Fruit fly (Drosophila melanogaster): Measurements from ENCODE around the gene kmr.

The kmr gene

DNA sequence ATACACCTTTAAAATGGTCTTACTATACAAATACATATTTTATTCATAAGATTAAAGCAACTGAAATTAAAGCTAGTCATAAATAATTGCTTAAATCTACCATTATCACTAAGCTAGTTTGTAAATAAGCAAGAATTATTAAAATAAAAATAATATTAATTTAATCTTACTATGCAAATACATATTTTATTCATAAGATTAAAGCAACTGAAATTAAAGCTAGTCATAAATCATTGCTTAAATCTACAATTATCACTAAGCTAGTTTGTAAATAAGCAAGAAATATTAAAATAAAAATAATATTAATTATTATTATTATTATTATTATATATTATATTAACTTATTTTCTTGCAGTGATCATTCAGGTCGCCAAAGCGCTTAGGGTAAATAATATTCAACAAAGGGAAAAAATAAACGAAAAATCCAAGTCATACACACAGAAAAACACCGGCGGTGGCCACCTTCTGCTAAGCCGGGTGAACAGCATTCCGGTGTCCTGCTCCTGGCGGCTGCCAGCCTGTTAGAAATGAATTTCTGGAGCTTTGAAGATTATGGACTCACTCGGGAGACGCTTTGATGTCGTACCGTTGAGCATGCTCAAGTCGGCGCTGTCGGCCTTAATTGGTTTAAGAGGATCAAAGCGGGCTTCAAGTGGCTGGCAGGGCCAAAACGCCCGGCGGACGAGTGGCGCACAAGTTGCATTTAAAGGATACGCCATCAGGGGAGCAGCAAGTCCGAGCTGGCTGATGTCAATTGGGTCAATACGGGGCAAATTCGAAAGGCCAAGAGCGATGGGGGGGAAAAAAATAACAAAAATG lies 89.1 kb downstream of the kmr start (continued):
- no peak for TF ChIP-seq Atf3 (GFP tag; optimal IDR thresholded peaks at IDR 0.05)
- TF ChIP-seq pzg (GFP tag; optimal IDR thresholded peaks at IDR 0.05): no peak
- 0 out of 3 replicates have a peak, but pooled peaks have one; percentile 9 for TF ChIP-seq H15 (GFP tag; IDR thresholded peaks at IDR 0.05)
- TF ChIP-seq CG2120 (GFP tag; optimal IDR thresholded peaks at IDR 0.05): peak; percentile 31
- no peak for TF ChIP-seq CG4820 (GFP tag; optimal IDR thresholded peaks at IDR 0.05)
- no peak for TF ChIP-seq pnt (GFP tag; optimal IDR thresholded peaks at IDR 0.05)
- TF ChIP-seq CG16779 (GFP tag; IDR thresholded peaks at IDR 0.05): no peak
- no peak for TF ChIP-seq CG14050 (GFP tag; IDR thresholded peaks at IDR 0.05)
- TF ChIP-seq sc (optimal IDR thresholded peaks at IDR 0.05): no peak
- peak; percentile 4 for TF ChIP-seq sc (GFP tag; optimal IDR thresholded peaks at IDR 0.05)
- TF ChIP-seq CG14965 (GFP tag; optimal IDR thresholded peaks at IDR 0.05; ENCODE audit: borderline replicate concordance): no peak
- TF ChIP-seq Poxn (GFP tag; IDR thresholded peaks at IDR 0.05): no peak
- TF ChIP-seq CG6272 (GFP tag; IDR thresholded peaks at IDR 0.05): no peak
- no peak for TF ChIP-seq Hand (GFP tag; optimal IDR thresholded peaks at IDR 0.05)
- peak; percentile 55 for TF ChIP-seq zf30C (GFP tag; optimal IDR thresholded peaks at IDR 0.05)
- TF ChIP-seq mld (GFP tag; IDR thresholded peaks at IDR 0.05; ENCODE audit: partially characterized antibody): no peak
- TF ChIP-seq CG9797 (GFP tag; optimal IDR thresholded peaks at IDR 0.05): no peak
- TF ChIP-seq jigr1 (GFP tag; IDR thresholded peaks at IDR 0.05): no peak
- no peak for TF ChIP-seq Ets65A (GFP tag)
- TF ChIP-seq fd3F (GFP tag; optimal IDR thresholded peaks at IDR 0.05): no peak
- no peak for TF ChIP-seq CG12155 (GFP tag; optimal IDR thresholded peaks at IDR 0.05)
- no peak for TF ChIP-seq amos (GFP tag; IDR thresholded peaks at IDR 0.05; ENCODE audit: partially characterized antibody)
- no peak for TF ChIP-seq hb (GFP tag; IDR thresholded peaks at IDR 0.05; ENCODE audit: partially characterized antibody)
- no peak for TF ChIP-seq unc-4 (GFP tag; IDR thresholded peaks at IDR 0.05; ENCODE audit: partially characterized antibody)
- no peak for TF ChIP-seq Dad (GFP tag; optimal IDR thresholded peaks at IDR 0.05)
- peak; percentile 25 for TF ChIP-seq Sox102F (GFP tag; optimal IDR thresholded peaks at IDR 0.05)
- TF ChIP-seq CG7556 (GFP tag; optimal IDR thresholded peaks at IDR 0.05): peak; percentile 78
- no peak for TF ChIP-seq CG11085 (GFP tag; IDR thresholded peaks at IDR 0.05)
- TF ChIP-seq C15 (GFP tag; IDR thresholded peaks at IDR 0.05): no peak
- no peak; the same call in 1 of the 2 replicates for TF ChIP-seq nerfin-2 (GFP tag; IDR thresholded peaks at IDR 0.05; ENCODE audit: partially characterized antibody)
- TF ChIP-seq Chrac-16 (GFP tag; optimal IDR thresholded peaks at IDR 0.05): no peak
- no peak for TF ChIP-seq CG16863 (GFP tag; optimal IDR thresholded peaks at IDR 0.05)
- no peak for TF ChIP-seq MBD-R2 (GFP tag; IDR thresholded peaks at IDR 0.05)
- TF ChIP-seq CG10366 (GFP tag; IDR thresholded peaks at IDR 0.05): no peak
- TF ChIP-seq ssp (GFP tag; IDR thresholded peaks at IDR 0.05): no peak
- TF ChIP-seq nerfin-1 (tag; optimal IDR thresholded peaks at IDR 0.05): peak; percentile 91
- TF ChIP-seq bigmax (GFP tag; optimal IDR thresholded peaks at IDR 0.05): no peak
- TF ChIP-seq Taf1 (GFP tag; IDR thresholded peaks at IDR 0.05): no peak
- TF ChIP-seq sim (GFP tag; IDR thresholded peaks at IDR 0.05): no peak
- TF ChIP-seq Rfx (GFP tag; IDR thresholded peaks at IDR 0.05): no peak
- no peak for TF ChIP-seq CG6791 (GFP tag; IDR thresholded peaks at IDR 0.05; ENCODE audit: partially characterized antibody)
- TF ChIP-seq CG2116 (GFP tag; optimal IDR thresholded peaks at IDR 0.05): no peak
- TF ChIP-seq CG11560 (tag; IDR thresholded peaks at IDR 0.05): no peak
- no peak for TF ChIP-seq CG8281 (tag; optimal IDR thresholded peaks at IDR 0.05)
- peak; percentile 66 for TF ChIP-seq CG11504 (tag; optimal IDR thresholded peaks at IDR 0.05)
- TF ChIP-seq crc (GFP tag; optimal IDR thresholded peaks at IDR 0.05): no peak
- no peak for TF ChIP-seq kay (GFP tag; optimal IDR thresholded peaks at IDR 0.05)
- TF ChIP-seq zen2 (GFP tag; IDR thresholded peaks at IDR 0.05; ENCODE audit: partially characterized antibody): no peak
- TF ChIP-seq CG14860 (GFP tag; IDR thresholded peaks at IDR 0.05; ENCODE audit: partially characterized antibody): no peak
- no peak for TF ChIP-seq corto (GFP tag; optimal IDR thresholded peaks at IDR 0.05)
